Worm (Caenorhabditis elegans): ENCODE data around the gene nhr-9.
A peak's percentile ranks its signal among the peaks of the same experiment; 100 is the strongest.

The nhr-9 gene

DNA sequence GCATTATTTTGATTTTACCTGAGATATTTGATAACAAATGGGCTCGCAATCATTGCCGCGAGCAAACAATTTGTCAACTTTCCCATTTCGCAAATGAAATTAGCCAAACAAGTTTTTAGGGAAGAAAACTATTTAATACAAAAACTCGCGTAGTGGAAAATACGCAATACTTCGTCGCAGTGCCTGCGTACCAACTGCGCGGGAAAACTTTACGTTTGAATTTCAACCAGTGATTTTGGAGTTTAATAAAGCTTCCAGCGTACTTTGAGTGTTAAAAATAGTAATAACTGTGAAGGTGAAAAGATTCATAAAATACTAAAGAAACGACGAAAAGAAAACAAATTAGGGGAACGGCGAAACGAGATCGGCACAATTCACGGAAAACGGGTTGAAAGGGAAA, 10.4 kb upstream of the nhr-9 start, which contains the start of gene tofu-7:
tofu-7 (minus strand) TSS at position 111 of the 400 bp plus-strand sequence.
- peak; percentile 11 for TF ChIP-seq hrde-1 (tag; optimal IDR thresholded peaks at IDR 0.05; ENCODE audit: borderline replicate concordance)
- no peak for TF ChIP-seq nhr-80 (tag; optimal IDR thresholded peaks at IDR 0.05)
- peak; percentile 72 for TF ChIP-seq lin-54 (GFP tag; optimal IDR thresholded peaks at IDR 0.05)
- TF ChIP-seq madf-6 (GFP tag; IDR thresholded peaks at IDR 0.05): 0 out of 2 replicates have a peak, but pooled peaks have one; percentile 34
- peak; percentile 37; the same call in 1 of the 2 replicates for TF ChIP-seq dox-1 (GFP tag; IDR thresholded peaks at IDR 0.05)
- TF ChIP-seq F33H1.4 (GFP tag; IDR thresholded peaks at IDR 0.05): peak; percentile 51
- TF ChIP-seq cebp-1 (GFP tag; IDR thresholded peaks at IDR 0.05): no peak
- TF ChIP-seq cebp-1 (tag; optimal IDR thresholded peaks at IDR 0.05): no peak
- TF ChIP-seq him-1 (tag; optimal IDR thresholded peaks at IDR 0.05): peak; percentile 30
- peak; percentile 28; the same call in 1 of the 2 replicates for TF ChIP-seq D2030.7 (GFP tag; IDR thresholded peaks at IDR 0.05)
- peak; percentile 11 for TF ChIP-seq F49E8.2 (tag; optimal IDR thresholded peaks at IDR 0.05; ENCODE audit: insufficient read depth)
- peak; percentile 66; the same call in 1 of the 2 replicates for TF ChIP-seq B0019.2 (GFP tag; conservative IDR thresholded peaks at IDR 0.05)
- peak; percentile 80 for TF ChIP-seq efl-1 (GFP tag; optimal IDR thresholded peaks at IDR 0.05)
- TF ChIP-seq chd-7 (tag; optimal IDR thresholded peaks at IDR 0.05): no peak
- TF ChIP-seq pbrm-1 (GFP tag; IDR thresholded peaks at IDR 0.05): no peak
- TF ChIP-seq F23B12.7 (tag; optimal IDR thresholded peaks at IDR 0.05; ENCODE audit: insufficient read depth): peak; percentile 2
- TF ChIP-seq lsl-1 (GFP tag; optimal IDR thresholded peaks at IDR 0.05): peak; percentile 34
- peak; percentile 6; the same call in 1 of the 2 replicates for TF ChIP-seq hsf-1 (GFP tag; IDR thresholded peaks at IDR 0.05)
- peak; percentile 27 for TF ChIP-seq dpl-1 (GFP tag; optimal IDR thresholded peaks at IDR 0.05)

DNA sequence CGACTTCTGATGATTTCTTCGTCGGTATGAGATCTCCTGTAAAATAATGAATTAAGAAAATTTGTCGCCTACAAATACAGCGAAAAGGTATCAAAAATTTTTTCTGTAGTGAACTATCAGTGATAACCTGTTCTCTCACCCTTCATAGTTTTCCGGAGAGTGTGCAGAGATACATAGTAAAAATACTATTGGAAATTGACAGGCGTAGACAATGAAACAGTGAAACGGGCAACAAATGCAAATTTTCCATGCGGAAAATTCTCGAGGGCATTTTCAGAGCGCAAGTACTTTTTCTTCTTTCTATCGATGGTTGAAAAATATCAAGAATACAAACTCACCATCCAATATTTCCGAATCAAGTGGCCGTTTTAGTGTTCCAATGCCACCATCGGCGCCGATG, 8.1 kb upstream of the nhr-9 start:
- TF ChIP-seq nhr-80 (tag; optimal IDR thresholded peaks at IDR 0.05) (peak; percentile 26), sea-2 (GFP tag; IDR thresholded peaks at IDR 0.05) (no peak), hmg-1.2 (GFP tag; IDR thresholded peaks at IDR 0.05) (peak; percentile 68; the same call in 1 of the 2 replicates), attf-5 (GFP tag; optimal IDR thresholded peaks at IDR 0.05) (peak; percentile 41)

DNA sequence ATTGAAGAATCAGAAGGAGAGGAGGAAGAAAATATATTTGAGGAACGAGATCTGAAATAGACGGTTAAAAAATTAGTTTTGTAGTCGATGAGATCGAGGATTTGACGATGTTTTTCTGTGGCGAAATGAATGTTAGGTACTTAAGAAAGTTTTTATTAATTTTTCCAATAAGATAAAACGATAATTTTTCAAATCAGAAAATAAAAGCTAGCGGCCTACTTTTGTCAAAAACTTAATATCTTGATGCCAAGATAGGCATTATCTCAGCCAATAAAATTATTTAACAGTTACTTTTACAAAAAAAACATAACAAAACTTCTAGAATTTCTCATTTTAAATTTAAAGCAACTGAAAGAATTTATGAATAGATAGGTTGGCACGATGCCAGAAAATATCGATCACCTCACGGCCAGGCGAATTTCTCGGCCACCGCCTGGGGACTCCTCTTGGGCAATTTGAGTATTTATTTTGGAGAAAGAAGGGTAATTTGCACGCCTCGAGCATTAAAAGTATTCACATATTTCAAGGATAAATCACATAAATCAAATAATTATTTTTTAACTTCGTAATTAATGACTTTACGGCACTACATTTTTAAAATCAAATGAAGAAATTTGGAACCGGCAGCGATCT, 7.5 kb upstream of the nhr-9 start, which contains the start of gene fubl-2:
fubl-2 (minus strand) TSS at position 51 of the 633 bp plus-strand sequence.
- TF ChIP-seq ceh-100 (GFP tag; IDR thresholded peaks at IDR 0.05) (0 out of 2 replicates have a peak, but pooled peaks have one; percentile 31), F57A8.1 (GFP tag; optimal IDR thresholded peaks at IDR 0.05) (no peak), F33H1.4 (GFP tag; IDR thresholded peaks at IDR 0.05) (peak; percentile 60), cebp-2 (GFP tag; IDR thresholded peaks at IDR 0.05) (no peak), F55B11.4 (tag; optimal IDR thresholded peaks at IDR 0.05; ENCODE audit: borderline replicate concordance, insufficient read depth) (no peak), F22D6.2 (tag; optimal IDR thresholded peaks at IDR 0.05) (no peak), B0019.2 (GFP tag; conservative IDR thresholded peaks at IDR 0.05) (no peak), ccch-3 (GFP tag; optimal IDR thresholded peaks at IDR 0.05) (no peak), ama-1 (optimal IDR thresholded peaks at IDR 0.05) (no peak), ama-1 (GFP tag; optimal IDR thresholded peaks at IDR 0.05) (no peak), let-526 (GFP tag; IDR thresholded peaks at IDR 0.05) (no peak), snpc-4 (GFP tag; optimal IDR thresholded peaks at IDR 0.05) (no peak), snpc-4 (tag; optimal IDR thresholded peaks at IDR 0.05) (peak in 1 of 4 experiments; percentile 25), Y53F4B.3 (GFP tag; IDR thresholded peaks at IDR 0.05) (no peak), gei-17 (GFP tag; optimal IDR thresholded peaks at IDR 0.05) (no peak), ztf-6 (GFP tag; IDR thresholded peaks at IDR 0.05) (no peak), lir-1 (GFP tag; conservative IDR thresholded peaks at IDR 0.05) (no peak), somi-1 (GFP tag; optimal IDR thresholded peaks at IDR 0.05) (no peak), rcor-1 (GFP tag; IDR thresholded peaks at IDR 0.05) (no peak), repo-1 (tag; optimal IDR thresholded peaks at IDR 0.05) (no peak), lin-35 (GFP tag; optimal IDR thresholded peaks at IDR 0.05) (no peak), ZK185.1 (tag; optimal IDR thresholded peaks at IDR 0.05; ENCODE audit: poor library complexity, severe bottlenecking) (peak; percentile 62), hrde-1 (tag; optimal IDR thresholded peaks at IDR 0.05; ENCODE audit: borderline replicate concordance) (no peak), mel-28 (tag; optimal IDR thresholded peaks at IDR 0.05; ENCODE audit: borderline replicate concordance) (no peak), bed-2 (GFP tag; IDR thresholded peaks at IDR 0.05) (no peak), Y53G8AR.9 (GFP tag; conservative IDR thresholded peaks at IDR 0.05) (no peak)
